Worm (Caenorhabditis elegans): Measurements from ENCODE around the gene vps-24.

DNA sequence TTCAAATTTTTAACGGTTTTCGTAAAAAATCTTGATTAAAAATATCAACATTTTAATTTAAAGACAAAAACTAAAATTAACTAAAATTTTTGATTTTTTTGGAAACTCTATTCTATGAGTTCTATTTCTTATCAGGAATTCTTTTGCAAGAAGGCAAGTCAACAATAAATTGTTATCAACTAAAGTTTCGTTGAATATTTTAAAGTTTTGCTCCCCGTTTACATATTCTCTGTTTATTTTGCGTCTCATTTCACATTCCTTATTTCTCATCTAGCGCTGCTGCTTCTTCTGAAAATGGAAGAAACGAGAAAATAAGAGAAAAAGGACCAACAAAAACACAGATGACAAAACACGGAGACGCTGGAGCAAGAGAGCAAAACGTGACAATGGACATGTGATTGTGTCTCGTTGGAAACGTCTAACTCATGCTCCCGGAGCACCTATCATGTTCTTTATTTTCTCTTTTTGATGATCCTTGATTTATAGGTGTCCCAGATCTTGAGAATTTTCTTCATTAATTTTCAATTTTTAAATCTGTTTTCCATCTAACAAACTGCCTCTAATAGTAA lies 26.8 kb downstream of the vps-24 start:
- no peak for TF ChIP-seq lsy-2 (tag; optimal IDR thresholded peaks at IDR 0.05)
- TF ChIP-seq skn-1 (tag; optimal IDR thresholded peaks at IDR 0.05): no peak
- TF ChIP-seq aha-1 (tag): peak; percentile 14
- TF ChIP-seq daf-12 (tag; optimal IDR thresholded peaks at IDR 0.05): no peak
- TF ChIP-seq snpc-4 (tag; optimal IDR thresholded peaks at IDR 0.05): no peak
- TF ChIP-seq attf-4 (tag; optimal IDR thresholded peaks at IDR 0.05): no peak
- TF ChIP-seq zip-2 (tag; optimal IDR thresholded peaks at IDR 0.05): no peak
- no peak for TF ChIP-seq aly-2 (tag; optimal IDR thresholded peaks at IDR 0.05)
- TF ChIP-seq tra-1 (GFP tag; IDR thresholded peaks at IDR 0.05): no peak
- no peak for TF ChIP-seq nhr-77 (tag; optimal IDR thresholded peaks at IDR 0.05)
- no peak for TF ChIP-seq lin-39 (tag; optimal IDR thresholded peaks at IDR 0.05)
- TF ChIP-seq lin-15B (tag; optimal IDR thresholded peaks at IDR 0.05): no peak
- TF ChIP-seq ama-1 (optimal IDR thresholded peaks at IDR 0.05): no peak
